Fruit fly (Drosophila melanogaster) whole organism, prepupa: Measurements from ENCODE around the gene Alp11.

Experiments used
- Blimp-1 ChIP-seq: fragments of 200-800 bp; sonication (Bioruptor generic); optimal IDR thresholded peaks from 3 replicates; lab custom pipeline; 2017; ENCODE audit warnings: missing biosample characterization, missing genetic modification characterization, mild to moderate bottlenecking, moderate library complexity, missing genetic modification reagents
- CG10631 ChIP-seq: fragments of 200-800 bp; sonication (Bioruptor generic); optimal IDR thresholded peaks from 2 replicates; lab custom pipeline; 2016; ENCODE audit warnings: missing biosample characterization, missing genetic modification characterization
- CG10669 ChIP-seq: fragments of 200-800 bp; sonication (Bioruptor generic); optimal IDR thresholded peaks from 3 replicates; lab custom pipeline; 2018; ENCODE audit warnings: missing biosample characterization, mild to moderate bottlenecking, missing genetic modification characterization, moderate library complexity
- CG11762 ChIP-seq: fragments of 200-800 bp; sonication (Bioruptor generic); optimal IDR thresholded peaks from 3 replicates; lab custom pipeline; 2016; ENCODE audit warnings: missing biosample characterization, missing genetic modification characterization; ENCODE audit not compliant: insufficient read depth
- CG11902 ChIP-seq: fragments of 200-800 bp; sonication (Bioruptor generic); optimal IDR thresholded peaks from 3 replicates; lab custom pipeline; 2016; ENCODE audit warnings: missing biosample characterization, missing genetic modification characterization
- CG16779 ChIP-seq: fragments of 200-800 bp; sonication (Bioruptor generic); optimal IDR thresholded peaks from 3 replicates; lab custom pipeline; 2017; ENCODE audit warnings: missing biosample characterization, mild to moderate bottlenecking, missing genetic modification characterization
- CG31627 ChIP-seq: fragments of 200-800 bp; sonication (Bioruptor generic); optimal IDR thresholded peaks from 3 replicates; lab custom pipeline; 2016; ENCODE audit warnings: missing biosample characterization, missing genetic modification characterization
- CG34406 ChIP-seq: fragments of 200-800 bp; sonication (Bioruptor generic); optimal IDR thresholded peaks from 3 replicates; lab custom pipeline; 2016; ENCODE audit warnings: missing biosample characterization, missing genetic modification characterization
- CG6163 ChIP-seq: fragments of 200-800 bp; sonication (Bioruptor generic); IDR thresholded peaks from 3 replicates; pipeline ENCODE4 v1.3.6; 2022; ENCODE audit warnings: missing biosample characterization, missing genetic modification characterization
- CG6276 ChIP-seq: fragments of 200-800 bp; sonication (Bioruptor generic); optimal IDR thresholded peaks from 2 replicates; lab custom pipeline; 2017; ENCODE audit warnings: missing biosample characterization, mild to moderate bottlenecking, missing genetic modification characterization
- CG6792 ChIP-seq: fragments of 200-800 bp; sonication (Bioruptor generic); optimal IDR thresholded peaks from 3 replicates; lab custom pipeline; 2016; ENCODE audit warnings: missing biosample characterization, missing genetic modification characterization
- CG6808 ChIP-seq: fragments of 200-800 bp; sonication (Bioruptor generic); optimal IDR thresholded peaks from 3 replicates; lab custom pipeline; 2017; ENCODE audit warnings: missing biosample characterization, missing genetic modification characterization, mild to moderate bottlenecking, moderate library complexity, missing genetic modification reagents
- CG7368 ChIP-seq: fragments of 200-800 bp; sonication (Bioruptor generic); optimal IDR thresholded peaks from 3 replicates; lab custom pipeline; 2016; ENCODE audit warnings: missing biosample characterization, missing genetic modification characterization
- CG8632 ChIP-seq: fragments of 200-800 bp; sonication (Bioruptor generic); optimal IDR thresholded peaks from 3 replicates; lab custom pipeline; 2016; ENCODE audit warnings: missing biosample characterization, missing genetic modification characterization
- CG9139 ChIP-seq: fragments of 200-800 bp; sonication (Bioruptor generic); optimal IDR thresholded peaks from 3 replicates; lab custom pipeline; 2017; ENCODE audit warnings: missing biosample characterization, mild to moderate bottlenecking, missing genetic modification characterization
- Eip75B ChIP-seq: fragments of 200-800 bp; sonication (Bioruptor generic); optimal IDR thresholded peaks from 3 replicates; lab custom pipeline; 2016; ENCODE audit warnings: missing biosample characterization, missing genetic modification characterization
- Eip78C ChIP-seq: fragments of 200-800 bp; sonication (Bioruptor generic); peaks from one replicate; lab custom pipeline; 2016; ENCODE audit warnings: missing biosample characterization, missing genetic modification characterization
- Eip93F ChIP-seq: fragments of 200-800 bp; sonication (Bioruptor generic); optimal IDR thresholded peaks from 2 replicates; lab custom pipeline; 2016; ENCODE audit warnings: missing biosample characterization, mild to moderate bottlenecking, missing genetic modification characterization
- Ets21C ChIP-seq: fragments of 200-800 bp; sonication (Bioruptor generic); optimal IDR thresholded peaks from 3 replicates; lab custom pipeline; 2016; ENCODE audit warnings: missing biosample characterization, missing genetic modification characterization
- Gug ChIP-seq: fragments of 200-800 bp; sonication (Bioruptor generic); IDR thresholded peaks from 2 replicates; pipeline ENCODE4 v1.3.6; 2022; ENCODE audit warnings: missing biosample characterization, missing genetic modification characterization
- Hr38 ChIP-seq: sonication (Bioruptor generic); optimal IDR thresholded peaks from 2 replicates; lab custom pipeline; 2016; ENCODE audit warnings: missing biosample characterization, missing genetic modification characterization
- Hr39 ChIP-seq: fragments of 200-800 bp; sonication (Bioruptor generic); optimal IDR thresholded peaks from 2 replicates; lab custom pipeline; 2016; ENCODE audit warnings: missing biosample characterization, missing genetic modification characterization
- Hr4 ChIP-seq: fragments of 200-800 bp; sonication (Bioruptor generic); optimal IDR thresholded peaks from 3 replicates; lab custom pipeline; 2016; ENCODE audit warnings: missing biosample characterization, missing genetic modification characterization
- Lpt ChIP-seq: fragments of 200-800 bp; sonication (Bioruptor generic); optimal IDR thresholded peaks from 3 replicates; lab custom pipeline; 2016; ENCODE audit warnings: missing biosample characterization, missing genetic modification characterization
- Met ChIP-seq: fragments of 200-800 bp; sonication (Bioruptor generic); optimal IDR thresholded peaks from 3 replicates; lab custom pipeline; 2016; ENCODE audit warnings: missing biosample characterization, missing genetic modification characterization
- OdsH ChIP-seq: fragments of 200-800 bp; sonication (Bioruptor generic); optimal IDR thresholded peaks from 3 replicates; lab custom pipeline; 2016; ENCODE audit warnings: missing biosample characterization, missing genetic modification characterization
- Smox ChIP-seq: fragments of 200-800 bp; sonication (Bioruptor generic); optimal IDR thresholded peaks from 3 replicates; lab custom pipeline; 2016; ENCODE audit warnings: missing biosample characterization, missing genetic modification characterization
- Sox102F ChIP-seq: fragments of 200-800 bp; sonication (Bioruptor generic); optimal IDR thresholded peaks from 2 replicates; lab custom pipeline; 2016; ENCODE audit warnings: missing biosample characterization, mild to moderate bottlenecking, missing genetic modification characterization
- Sox14 ChIP-seq: fragments of 200-800 bp; sonication (Bioruptor generic); optimal IDR thresholded peaks from 3 replicates; lab custom pipeline; 2016; ENCODE audit warnings: missing biosample characterization, missing genetic modification characterization
- Sox15 ChIP-seq: fragments of 200-800 bp; sonication (Bioruptor generic); optimal IDR thresholded peaks from 3 replicates; lab custom pipeline; 2016; ENCODE audit warnings: missing biosample characterization, missing genetic modification characterization
- achi ChIP-seq: fragments of 200-800 bp; sonication (Bioruptor generic); optimal IDR thresholded peaks from 3 replicates; lab custom pipeline; 2016; ENCODE audit warnings: missing biosample characterization, missing genetic modification characterization
- acj6 ChIP-seq: fragments of 200-800 bp; sonication (Bioruptor generic); optimal IDR thresholded peaks from 3 replicates; lab custom pipeline; 2016; ENCODE audit warnings: missing biosample characterization, missing genetic modification characterization
- cyc ChIP-seq: fragments of 200-800 bp; sonication (Bioruptor generic); optimal IDR thresholded peaks from 3 replicates; lab custom pipeline; 2016; ENCODE audit warnings: missing biosample characterization, missing genetic modification characterization
- dac ChIP-seq: fragments of 200-800 bp; sonication (Bioruptor generic); optimal IDR thresholded peaks from 2 replicates; lab custom pipeline; 2017; ENCODE audit warnings: missing biosample characterization, mild to moderate bottlenecking, missing genetic modification characterization
- dsx ChIP-seq: fragments of 200-800 bp; optimal IDR thresholded peaks from 3 replicates; lab custom pipeline; 2019; ENCODE audit warnings: missing biosample characterization, mild to moderate bottlenecking, missing genetic modification characterization, moderate library complexity; ENCODE audit not compliant: poor library complexity, severe bottlenecking
- eg ChIP-seq: fragments of 200-800 bp; sonication (Bioruptor generic); IDR thresholded peaks from 3 replicates; pipeline ENCODE4 v1.3.6; 2022; ENCODE audit warnings: missing biosample characterization, missing genetic modification characterization
- esn ChIP-seq: fragments of 200-800 bp; sonication (Bioruptor generic); optimal IDR thresholded peaks from 2 replicates; lab custom pipeline; 2016; ENCODE audit warnings: missing biosample characterization, mild to moderate bottlenecking, missing genetic modification characterization, moderate library complexity
- fd59A ChIP-seq: fragments of 200-800 bp; sonication (Bioruptor generic); optimal IDR thresholded peaks from 2 replicates; lab custom pipeline; 2017; ENCODE audit warnings: missing biosample characterization, mild to moderate bottlenecking, missing genetic modification characterization, missing genetic modification reagents
- fd85E ChIP-seq: fragments of 200-800 bp; sonication (Bioruptor generic); optimal IDR thresholded peaks from 3 replicates; lab custom pipeline; 2016; ENCODE audit warnings: missing biosample characterization, missing genetic modification characterization
- fkh ChIP-seq: fragments of 200-800 bp; sonication (Bioruptor generic); optimal IDR thresholded peaks from 3 replicates; lab custom pipeline; 2017; ENCODE audit warnings: missing biosample characterization, mild to moderate bottlenecking, missing genetic modification characterization, moderate library complexity
- lz ChIP-seq: fragments of 200-800 bp; sonication (Bioruptor generic); optimal IDR thresholded peaks from 3 replicates; lab custom pipeline; 2016; ENCODE audit warnings: missing biosample characterization, missing genetic modification characterization
- salr ChIP-seq, 2 experiments: fragments of 200-800 bp; sonication (Bioruptor generic); optimal IDR thresholded peaks; 3 replicates each; lab custom pipeline; 2016 to 2018; ENCODE audit warnings: missing biosample characterization in 2 of 2, missing genetic modification characterization in 2 of 2, mild to moderate bottlenecking in 1 of 2
- spab ChIP-seq: fragments of 200-800 bp; sonication (Bioruptor generic); optimal IDR thresholded peaks from 2 replicates; lab custom pipeline; 2017; ENCODE audit warnings: missing biosample characterization, mild to moderate bottlenecking, missing genetic modification characterization, missing genetic modification reagents
- ss ChIP-seq, 2 experiments: fragments of 200-800 bp; sonication (Bioruptor generic); optimal IDR thresholded peaks; 2 replicates in 1 of 2; 3 replicates in 1 of 2; lab custom pipeline; 2017 to 2018; ENCODE audit warnings: mild to moderate bottlenecking in 2 of 2, missing biosample characterization in 2 of 2, missing genetic modification characterization in 2 of 2, moderate library complexity in 1 of 2
- topi ChIP-seq: fragments of 200-800 bp; sonication (Bioruptor generic); optimal IDR thresholded peaks from 3 replicates; lab custom pipeline; 2016; ENCODE audit warnings: missing biosample characterization, missing genetic modification characterization
- vri ChIP-seq: fragments of 200-800 bp; sonication (Bioruptor generic); optimal IDR thresholded peaks from 3 replicates; lab custom pipeline; 2016; ENCODE audit warnings: missing biosample characterization, mild to moderate bottlenecking, missing genetic modification characterization

The Alp11 gene

DNA sequence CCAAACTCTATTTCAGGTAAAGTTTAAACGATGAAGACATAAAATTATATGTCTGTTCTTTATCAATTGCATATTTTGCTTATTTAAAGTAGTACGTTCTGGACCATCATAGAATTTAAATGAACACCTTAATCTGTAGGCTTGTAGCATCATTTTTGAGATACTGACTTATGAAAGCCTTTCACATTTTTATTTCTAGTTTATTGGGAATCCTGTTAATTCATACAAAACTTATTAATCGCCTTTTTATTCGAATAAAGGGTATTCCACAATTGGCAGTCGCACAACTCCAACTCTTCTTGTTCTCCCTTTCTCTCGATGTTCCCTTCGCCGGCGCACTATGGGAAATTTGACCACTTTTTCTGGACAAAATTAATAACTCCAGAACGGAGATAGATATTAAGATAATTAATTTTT, 35.1 kb upstream of the Alp11 start (continued):
- TF ChIP-seq CG6808 (GFP tag; lab: Kevin White, UChicago): peak; percentile 21
- peak; percentile 49 for TF ChIP-seq Sox102F (GFP tag; lab: Kevin White, UChicago)
- peak in 1 of 2 experiments; percentile 48 for TF ChIP-seq salr (GFP tag; optimal IDR thresholded peaks at IDR 0.05; lab: Kevin White, UChicago)
- no peak for TF ChIP-seq fd85E (GFP tag; lab: Kevin White, UChicago)
- TF ChIP-seq CG10669 (GFP tag; lab: Kevin White, UChicago): peak; percentile 48
- TF ChIP-seq fd59A (GFP tag; lab: Kevin White, UChicago): peak; percentile 34
- TF ChIP-seq Eip78C (GFP tag; lab: Kevin White, UChicago): peak; percentile 91
- no peak for TF ChIP-seq CG9139 (GFP tag; lab: Kevin White, UChicago)
- peak; percentile 60 for TF ChIP-seq Sox14 (GFP tag; lab: Kevin White, UChicago)
- TF ChIP-seq cyc (GFP tag; lab: Kevin White, UChicago): peak; percentile 33
- TF ChIP-seq CG6163 (GFP tag; lab: Robert Waterston, UW): 0 out of 3 replicates have a peak, but pooled peaks have one; percentile 23
- TF ChIP-seq topi (GFP tag; lab: Kevin White, UChicago): peak; percentile 70
- no peak for TF ChIP-seq Blimp-1 (GFP tag; lab: Kevin White, UChicago)
- TF ChIP-seq OdsH (GFP tag; lab: Kevin White, UChicago): peak; percentile 36
- peak; percentile 65 for TF ChIP-seq lz
- TF ChIP-seq Ets21C (GFP tag; lab: Kevin White, UChicago): peak; percentile 18
- peak; percentile 45 for TF ChIP-seq CG10631 (GFP tag; lab: Kevin White, UChicago)
- TF ChIP-seq acj6 (GFP tag; lab: Kevin White, UChicago): peak; percentile 49
- TF ChIP-seq CG6276 (GFP tag; lab: Kevin White, UChicago): peak; percentile 9
- peak; percentile 39 for TF ChIP-seq achi (GFP tag; lab: Kevin White, UChicago)
- TF ChIP-seq Hr4 (GFP tag; lab: Kevin White, UChicago): peak; percentile 18
- no peak for TF ChIP-seq CG16779 (tag; lab: Kevin White, UChicago)
- peak; percentile 50 for TF ChIP-seq esn
- TF ChIP-seq ss (GFP tag; optimal IDR thresholded peaks at IDR 0.05; lab: Kevin White, UChicago): peak; percentile 16 to 67
- peak; percentile 43 for TF ChIP-seq dsx (GFP tag; lab: Kevin White, UChicago)
- peak; percentile 50 for TF ChIP-seq Smox (GFP tag; lab: Kevin White, UChicago)
- peak; percentile 40 for TF ChIP-seq CG8632 (GFP tag; lab: Kevin White, UChicago)
- TF ChIP-seq fkh (GFP tag; lab: Kevin White, UChicago): no peak
- TF ChIP-seq dac (GFP tag; lab: Kevin White, UChicago): no peak
- no peak for TF ChIP-seq eg (GFP tag; lab: Robert Waterston, UW)
- TF ChIP-seq Eip93F (GFP tag; lab: Kevin White, UChicago): no peak
- peak; percentile 29 for TF ChIP-seq CG34406
- TF ChIP-seq Hr39 (GFP tag; lab: Kevin White, UChicago): peak; percentile 47
- TF ChIP-seq vri (GFP tag; lab: Kevin White, UChicago): peak; percentile 7
- TF ChIP-seq Met (GFP tag; lab: Kevin White, UChicago): peak; percentile 48
- TF ChIP-seq CG31627 (GFP tag; lab: Kevin White, UChicago): peak; percentile 51
- TF ChIP-seq Hr38: no peak
- TF ChIP-seq, all 60 proteins: peak for 42

DNA sequence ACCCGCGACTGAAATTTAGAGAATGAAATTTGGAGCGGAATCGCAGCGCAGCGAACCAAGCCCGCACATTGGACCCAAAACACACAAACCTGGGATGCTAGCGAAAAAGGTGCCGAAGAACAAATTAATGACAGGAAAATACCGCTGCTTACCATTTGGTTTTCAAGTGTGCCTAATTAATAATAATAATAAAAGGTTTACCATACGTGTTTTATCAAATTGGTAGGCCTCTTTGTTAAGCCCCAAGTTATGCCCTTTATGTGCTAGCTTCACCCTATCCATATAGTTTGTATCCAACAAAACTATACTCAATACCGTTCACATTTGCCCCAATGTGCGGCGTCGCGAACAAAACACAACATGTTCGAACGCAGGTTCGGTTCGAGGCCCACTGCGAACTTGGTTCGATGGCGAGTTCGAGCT, 33.3 kb upstream of the Alp11 start, which contains the start of gene Ac13E:
Gene Ac13E, minus strand, starts transcription at position 23 of the 423 bp plus-strand sequence.
- TF ChIP-seq Blimp-1 (GFP tag; lab: Kevin White, UChicago) (peak; percentile 77), CG11902 (GFP tag; lab: Kevin White, UChicago) (peak; percentile 79), Lpt (GFP tag; lab: Kevin White, UChicago) (peak; percentile 89), salr (GFP tag; optimal IDR thresholded peaks at IDR 0.05; lab: Kevin White, UChicago) (peak; percentile 69 to 89), dac (GFP tag; lab: Kevin White, UChicago) (peak; percentile 91), Gug (peak; percentile 85), Hr4 (GFP tag; lab: Kevin White, UChicago) (peak; percentile 92), Eip75B (GFP tag; lab: Kevin White, UChicago) (peak; percentile 90), vri (GFP tag; lab: Kevin White, UChicago) (peak; percentile 89), CG34406 (peak; percentile 92), Sox15 (GFP tag; lab: Kevin White, UChicago) (peak; percentile 88), CG6792 (GFP tag; lab: Kevin White, UChicago) (peak; percentile 93), spab (GFP tag; lab: Kevin White, UChicago) (peak; percentile 88), CG7368 (peak; percentile 91), CG8632 (GFP tag; lab: Kevin White, UChicago) (peak; percentile 91), Sox102F (GFP tag; lab: Kevin White, UChicago) (peak; percentile 94), fd59A (GFP tag; lab: Kevin White, UChicago) (peak; percentile 87), CG31627 (GFP tag; lab: Kevin White, UChicago) (peak; percentile 89), OdsH (GFP tag; lab: Kevin White, UChicago) (peak; percentile 93), Hr38 (no peak), CG9139 (GFP tag; lab: Kevin White, UChicago) (peak; percentile 84), Smox (GFP tag; lab: Kevin White, UChicago) (peak; percentile 93), achi (GFP tag; lab: Kevin White, UChicago) (peak; percentile 92), eg (GFP tag; lab: Robert Waterston, UW) (peak; percentile 83), CG11762 (GFP tag; lab: Kevin White, UChicago) (peak; percentile 89), dsx (GFP tag; lab: Kevin White, UChicago) (peak; percentile 81)
